Fruit fly (Drosophila melanogaster): ENCODE measurements around the gene CG7326.

The CG7326 gene

DNA sequence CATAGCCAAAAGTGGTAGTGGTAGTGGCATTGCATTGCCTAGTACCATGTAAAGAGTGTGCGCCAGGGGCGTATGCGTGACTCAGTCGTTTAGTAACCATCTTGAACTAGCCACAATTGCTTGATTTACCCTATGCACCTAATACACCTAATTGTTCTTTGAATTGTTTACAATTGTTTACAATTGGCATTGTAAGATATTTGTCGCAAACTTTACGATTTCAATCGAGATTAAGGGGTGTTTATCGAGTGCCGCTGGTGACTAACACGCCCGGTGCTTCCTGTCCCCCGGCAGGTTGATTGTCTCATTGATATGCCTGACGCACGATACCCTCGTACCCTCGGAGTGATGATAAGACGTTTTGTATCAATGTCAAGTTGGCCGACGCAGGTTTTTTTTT lies 26.5 kb downstream of the CG7326 start (continued):
- 0 out of 2 replicates have a peak, but pooled peaks have one; percentile 22 for TF ChIP-seq CG6272 (GFP tag; IDR thresholded peaks at IDR 0.05)
- peak; percentile 43 for TF ChIP-seq CG17829 (tag; optimal IDR thresholded peaks at IDR 0.05)
- TF ChIP-seq Neu2 (GFP tag; optimal IDR thresholded peaks at IDR 0.05; ENCODE audit: borderline replicate concordance): no peak
- TF ChIP-seq Aef1 (GFP tag; IDR thresholded peaks at IDR 0.05): no peak
- TF ChIP-seq slou (GFP tag; optimal IDR thresholded peaks at IDR 0.05): no peak
- no peak for TF ChIP-seq CG7271 (tag; optimal IDR thresholded peaks at IDR 0.05)
- no peak for TF ChIP-seq cato (GFP tag; optimal IDR thresholded peaks at IDR 0.05; ENCODE audit: borderline replicate concordance)
- TF ChIP-seq CG8089 (GFP tag; optimal IDR thresholded peaks at IDR 0.05): no peak
- 0 out of 2 replicates have a peak, but pooled peaks have one; percentile 29 for TF ChIP-seq CG5953 (GFP tag; IDR thresholded peaks at IDR 0.05)
- no peak for TF ChIP-seq gce (GFP tag; IDR thresholded peaks at IDR 0.05)
- peak; percentile 9 for TF ChIP-seq CG8924 (tag; optimal IDR thresholded peaks at IDR 0.05)
- TF ChIP-seq CG14441 (GFP tag; IDR thresholded peaks at IDR 0.05): peak; percentile 67
- no peak for TF ChIP-seq sr (GFP tag; IDR thresholded peaks at IDR 0.05)
- no peak for TF ChIP-seq amos (GFP tag; IDR thresholded peaks at IDR 0.05; ENCODE audit: partially characterized antibody)
- no peak for TF ChIP-seq CG15479 (GFP tag; optimal IDR thresholded peaks at IDR 0.05)
- TF ChIP-seq CG18262 (tag; optimal IDR thresholded peaks at IDR 0.05): peak; percentile 49
- no peak for TF ChIP-seq eyg (GFP tag; optimal IDR thresholded peaks at IDR 0.05)
- no peak for TF ChIP-seq Bgb (GFP tag; IDR thresholded peaks at IDR 0.05; ENCODE audit: partially characterized antibody)
- no peak for TF ChIP-seq fd102C (GFP tag; optimal IDR thresholded peaks at IDR 0.05)
- peak; percentile 66 for TF ChIP-seq CG6689 (GFP tag; IDR thresholded peaks at IDR 0.05)
- no peak for TF ChIP-seq en (GFP tag; optimal IDR thresholded peaks at IDR 0.05)
- TF ChIP-seq BtbVII (GFP tag; optimal IDR thresholded peaks at IDR 0.05): no peak
- peak; percentile 60 for TF ChIP-seq CG7839 (tag; optimal IDR thresholded peaks at IDR 0.05)
- TF ChIP-seq CG10274 (GFP tag; optimal IDR thresholded peaks at IDR 0.05): no peak
- TF ChIP-seq wor (GFP tag; IDR thresholded peaks at IDR 0.05): 0 out of 2 replicates have a peak, but pooled peaks have one; percentile 30
- TF ChIP-seq CG7556 (GFP tag; optimal IDR thresholded peaks at IDR 0.05): peak; percentile 12
- TF ChIP-seq CG4617 (GFP tag; optimal IDR thresholded peaks at IDR 0.05; ENCODE audit: borderline replicate concordance): no peak
- no peak for TF ChIP-seq CG3838 (GFP tag; optimal IDR thresholded peaks at IDR 0.05)

DNA sequence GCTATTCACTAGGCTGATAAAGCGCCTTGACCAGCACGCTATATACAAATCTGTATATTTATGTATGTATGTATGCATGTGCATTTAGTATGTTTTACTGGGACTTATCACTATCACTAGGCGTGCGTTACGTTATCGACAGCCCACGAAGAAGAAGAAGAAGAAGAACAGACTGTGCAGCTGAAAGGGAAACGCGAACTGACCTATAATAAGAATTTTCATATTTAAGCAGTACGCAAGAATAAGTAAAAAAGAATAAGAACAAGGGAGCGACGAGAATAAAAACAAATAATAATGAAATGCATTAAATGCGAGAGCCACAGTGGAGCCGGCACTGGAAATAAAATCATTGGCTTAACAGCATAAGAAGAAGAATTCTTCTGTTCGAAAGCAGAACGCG lies 27.3 kb downstream of the CG7326 start:
- TF ChIP-seq Blimp-1 (GFP tag; optimal IDR thresholded peaks at IDR 0.05) (peak; percentile 66), pfk (GFP tag; optimal IDR thresholded peaks at IDR 0.05) (no peak), CG10543 (GFP tag; optimal IDR thresholded peaks at IDR 0.05) (no peak), Med (GFP tag) (peak; percentile 56), sens (GFP tag) (peak; percentile 60), bsh (GFP tag; optimal IDR thresholded peaks at IDR 0.05) (peak in 1 of 2 experiments; percentile 16), Ets65A (GFP tag) (no peak), Pdp1 (GFP tag; optimal IDR thresholded peaks at IDR 0.05) (peak in 1 of 2 experiments; percentile 17), CG17385 (GFP tag; optimal IDR thresholded peaks at IDR 0.05) (peak; percentile 77), nom (GFP tag; optimal IDR thresholded peaks at IDR 0.05) (peak; percentile 57), CG2199 (GFP tag; IDR thresholded peaks at IDR 0.05) (0 out of 3 replicates have a peak, but pooled peaks have one; percentile 16), en (GFP tag; optimal IDR thresholded peaks at IDR 0.05) (no peak), abd-A (tag; optimal IDR thresholded peaks at IDR 0.05) (no peak)
